Fruit fly (Drosophila melanogaster): ENCODE data around the gene CG13599.

The CG13599 gene

DNA sequence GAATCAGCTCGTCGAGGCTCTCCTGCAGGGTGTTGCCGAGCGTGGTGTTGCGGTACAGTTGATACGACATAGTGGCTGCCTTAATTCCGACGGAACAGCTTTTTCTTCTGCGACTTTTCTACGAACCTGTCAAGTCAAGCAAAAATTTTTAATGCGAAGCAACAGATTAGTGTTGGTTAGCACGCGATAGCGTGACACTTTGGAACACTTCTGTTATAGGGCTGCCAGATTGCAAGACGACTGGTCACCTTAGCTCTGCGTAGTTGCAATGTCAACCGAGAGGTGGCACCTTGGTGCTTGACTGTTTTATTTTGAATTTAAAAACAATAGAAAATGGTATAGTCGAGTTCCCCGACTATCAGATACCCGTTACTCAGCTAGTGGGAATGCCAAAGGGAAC lies 40.6 kb upstream of the CG13599 start, which contains the start of gene TfIIA-S (continued):
- TF ChIP-seq Ets97D (GFP tag; optimal IDR thresholded peaks at IDR 0.05) (peak; percentile 95), D (optimal IDR thresholded peaks at IDR 0.05) (no peak), D (GFP tag; optimal IDR thresholded peaks at IDR 0.05) (peak; percentile 40), CG10209 (GFP tag; optimal IDR thresholded peaks at IDR 0.05) (peak; percentile 69), HLH54F (GFP tag; optimal IDR thresholded peaks at IDR 0.05) (peak; percentile 90), nom (GFP tag; optimal IDR thresholded peaks at IDR 0.05) (peak; percentile 35), CG1233 (GFP tag; optimal IDR thresholded peaks at IDR 0.05) (peak; percentile 55), CG7786 (GFP tag; optimal IDR thresholded peaks at IDR 0.05) (peak; percentile 86), oc (tag; optimal IDR thresholded peaks at IDR 0.05) (peak; percentile 43), CG6791 (GFP tag; IDR thresholded peaks at IDR 0.05; ENCODE audit: partially characterized antibody) (no peak), CG12942 (GFP tag; optimal IDR thresholded peaks at IDR 0.05) (peak; percentile 78), CG18011 (GFP tag; optimal IDR thresholded peaks at IDR 0.05) (peak; percentile 37), CG11093 (GFP tag; IDR thresholded peaks at IDR 0.05) (peak; percentile 49; the same call in 1 of the 3 replicates), CG3995 (GFP tag; optimal IDR thresholded peaks at IDR 0.05) (peak; percentile 61), CG16815 (GFP tag; optimal IDR thresholded peaks at IDR 0.05) (peak; percentile 64), fd96Cb (tag; optimal IDR thresholded peaks at IDR 0.05) (peak; percentile 22), Lhr (GFP tag; optimal IDR thresholded peaks at IDR 0.05) (peak; percentile 97), run (tag; optimal IDR thresholded peaks at IDR 0.05) (no peak), BEAF-32 (GFP tag; optimal IDR thresholded peaks at IDR 0.05) (peak; percentile 69), vfl (GFP tag; optimal IDR thresholded peaks at IDR 0.05) (peak; percentile 88), aop (GFP tag; IDR thresholded peaks at IDR 0.05) (no peak), tna (GFP tag; IDR thresholded peaks at IDR 0.05; ENCODE audit: partially characterized antibody) (no peak), slbo (GFP tag; IDR thresholded peaks at IDR 0.05) (no peak), fd3F (GFP tag; optimal IDR thresholded peaks at IDR 0.05) (peak; percentile 37), Hand (GFP tag; optimal IDR thresholded peaks at IDR 0.05) (no peak), Med (GFP tag) (peak; percentile 99), Elba2 (GFP tag; optimal IDR thresholded peaks at IDR 0.05) (peak; percentile 34), CG4404 (GFP tag; IDR thresholded peaks at IDR 0.05) (no peak), CG1603 (tag; optimal IDR thresholded peaks at IDR 0.05) (peak; percentile 94), CG4328 (GFP tag; optimal IDR thresholded peaks at IDR 0.05) (peak; percentile 33), CG10543 (GFP tag; optimal IDR thresholded peaks at IDR 0.05) (peak; percentile 84), CG6765 (GFP tag; optimal IDR thresholded peaks at IDR 0.05) (peak; percentile 42), onecut (GFP tag; IDR thresholded peaks at IDR 0.05) (peak; percentile 38; the same call in 1 of the 2 replicates), mirr (GFP tag; optimal IDR thresholded peaks at IDR 0.05) (peak; percentile 75), Deaf1 (tag; optimal IDR thresholded peaks at IDR 0.05) (no peak), Hey (tag; optimal IDR thresholded peaks at IDR 0.05) (peak; percentile 44), CG2202 (tag; optimal IDR thresholded peaks at IDR 0.05) (peak; percentile 11), Fer3 (tag; optimal IDR thresholded peaks at IDR 0.05) (peak; percentile 70), HLH4C (GFP tag; IDR thresholded peaks at IDR 0.05; ENCODE audit: partially characterized antibody) (no peak), CG12659 (GFP tag; optimal IDR thresholded peaks at IDR 0.05) (peak; percentile 94), Fer2 (tag; optimal IDR thresholded peaks at IDR 0.05) (peak; percentile 49), lilli (GFP tag; optimal IDR thresholded peaks at IDR 0.05) (peak; percentile 89), sr (GFP tag; IDR thresholded peaks at IDR 0.05) (no peak), abd-A (tag; optimal IDR thresholded peaks at IDR 0.05) (no peak), CG2129 (GFP tag; IDR thresholded peaks at IDR 0.05; ENCODE audit: partially characterized antibody) (no peak), CG31388 (GFP tag; optimal IDR thresholded peaks at IDR 0.05) (peak; percentile 55), bigmax (GFP tag; optimal IDR thresholded peaks at IDR 0.05) (peak; percentile 58), CG8924 (tag; optimal IDR thresholded peaks at IDR 0.05) (peak; percentile 43), fu2 (GFP tag; optimal IDR thresholded peaks at IDR 0.05) (peak; percentile 85), chinmo (GFP tag; IDR thresholded peaks at IDR 0.05; ENCODE audit: partially characterized antibody) (no peak)
